Worm (Caenorhabditis elegans) whole organism, L4/young adult: ENCODE results near the gene Y46G5A.23.

Experiments used
- W03F9.2 ChIP-seq: fragments of 150-350 bp; optimal IDR thresholded peaks from 2 replicates; lab custom pipeline; 2014; ENCODE audit warnings: missing biosample characterization, missing genetic modification characterization
- dao-5 ChIP-seq: sonication (generic microtip); optimal IDR thresholded peaks from 2 replicates; lab custom pipeline; 2016; ENCODE audit warnings: missing genotype, missing genetic modification characterization, moderate library complexity, missing compliant biosample characterization
- him-1 ChIP-seq: sonication (generic microtip); optimal IDR thresholded peaks from 2 replicates; lab custom pipeline; 2016; ENCODE audit warnings: missing genotype, missing genetic modification reagents, missing genetic modification characterization, missing compliant biosample characterization

DNA sequence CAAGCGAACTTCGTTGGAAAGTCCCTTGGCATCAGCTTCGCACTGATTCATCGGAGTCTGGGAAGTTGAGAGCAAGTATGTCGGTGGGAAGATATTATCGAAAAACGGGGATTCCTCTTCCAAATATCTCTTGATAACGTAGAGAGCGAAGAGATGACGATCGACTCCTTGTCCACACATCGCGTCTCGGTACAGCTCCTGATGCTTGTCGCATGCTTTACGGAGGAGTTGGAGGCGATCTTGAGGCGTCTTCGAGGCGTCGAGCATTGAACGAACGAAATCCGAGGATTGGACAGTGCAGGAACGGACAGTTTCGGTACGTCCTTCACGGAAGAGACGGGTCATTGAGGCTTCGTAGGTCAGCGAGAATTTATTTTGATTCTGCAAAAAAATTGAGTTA lies 39.3 kb downstream of the Y46G5A.23 start:
- no peak for TF ChIP-seq him-1 (tag; lab: Kevin White, UChicago)
- no peak for TF ChIP-seq W03F9.2 (tag; lab: Kevin White, UChicago)
- TF ChIP-seq dao-5 (tag; lab: Kevin White, UChicago) = no peak
